Fruit fly (Drosophila melanogaster) whole organism: ENCODE data around the gene Arr2.

Source experiments
- pan ChIP-seq: fragments of >200 bp; optimal IDR thresholded peaks from 2 replicates; lab custom pipeline; 2017
- psq ChIP-seq: fragments of >200 bp; optimal IDR thresholded peaks from 2 replicates; lab custom pipeline; 2017

dm6 chr3L:8655217-8655896 is 6.6 kb upstream of the Arr2 start:
- TF ChIP-seq psq (lab: Kevin White, UChicago) (no peak), pan (lab: Kevin White, UChicago) (no peak)
